Fruit fly (Drosophila melanogaster) whole organism: ENCODE results near the gene CG17267.

Experiments used
- CG8478 ChIP-seq: fragments of >200 bp; optimal IDR thresholded peaks from 2 replicates; lab custom pipeline; 2018; ENCODE audit warnings: inconsistent platforms
- Dll ChIP-seq: fragments of >200 bp; optimal IDR thresholded peaks from 2 replicates; lab custom pipeline; 2017
- pan ChIP-seq: fragments of >200 bp; optimal IDR thresholded peaks from 2 replicates; lab custom pipeline; 2017
- usp ChIP-seq: fragments of >200 bp; optimal IDR thresholded peaks from 2 replicates; lab custom pipeline; 2017; ENCODE audit warnings: missing biosample characterization, missing genetic modification characterization, mixed read lengths

- TF ChIP-seq CG8478 (lab: Kevin White, UChicago) (no peak), Dll (lab: Kevin White, UChicago) (no peak), usp (GFP tag; lab: Kevin White, UChicago) (no peak), pan (lab: Kevin White, UChicago) (no peak)
These were observed 27.2 kb upstream of the CG17267 start for dm6 chr3R:20766156-20766486.
